Worm (Caenorhabditis elegans) whole organism, early embryonic: Measurements from ENCODE around the gene trxr-1.

ENCODE experiments used
- ama-1 ChIP-seq: fragments of 150-350 bp; optimal IDR thresholded peaks from 2 replicates; lab custom pipeline; 2014
- hnd-1 ChIP-seq: sonication (generic microtip); optimal IDR thresholded peaks from 2 replicates; lab custom pipeline; 2016; ENCODE audit warnings: missing genetic modification characterization, missing compliant biosample characterization

- TF ChIP-seq ama-1 (lab: Kevin White, UChicago) (no peak), hnd-1 (tag; lab: Kevin White, UChicago) (no peak)
Observed at ce11 chrIV:7049672-7050206, 38.0 kb downstream of the trxr-1 start, which contains the start of gene nhr-105.
